Worm (Caenorhabditis elegans) whole organism, L3 larva: ENCODE measurements around the gene Y39A3CL.3.
A peak's percentile ranks its signal among the peaks of the same experiment; 100 is the strongest.

ENCODE experiments used
- R02D3.7 ChIP-seq: fragments of 150-350 bp; optimal IDR thresholded peaks from 2 replicates; lab custom pipeline; 2014; ENCODE audit warnings: missing biosample characterization, missing genetic modification characterization
- ZK546.5 ChIP-seq: sonication (generic microtip); optimal IDR thresholded peaks from 2 replicates; lab custom pipeline; 2017; ENCODE audit warnings: missing biosample characterization, missing genetic modification characterization
- aly-2 ChIP-seq: fragments of 150-350 bp; optimal IDR thresholded peaks from 2 replicates; lab custom pipeline; 2014; ENCODE audit warnings: missing biosample characterization, missing genetic modification characterization
- ama-1 ChIP-seq: fragments of 150-350 bp; optimal IDR thresholded peaks from 2 replicates; lab custom pipeline; 2018
- ceh-28 ChIP-seq: fragments of 150-350 bp; optimal IDR thresholded peaks from 2 replicates; lab custom pipeline; 2014; ENCODE audit warnings: missing biosample characterization, missing genetic modification reagents, missing genetic modification characterization
- ceh-82 ChIP-seq: fragments of 150-350 bp; optimal IDR thresholded peaks from 2 replicates; lab custom pipeline; 2014; ENCODE audit warnings: missing biosample characterization, missing genetic modification characterization
- ceh-9 ChIP-seq: sonication (generic microtip); optimal IDR thresholded peaks from 2 replicates; lab custom pipeline; 2018; ENCODE audit warnings: missing biosample characterization, missing genetic modification characterization
- daf-12 ChIP-seq: fragments of 150-350 bp; optimal IDR thresholded peaks from 2 replicates; lab custom pipeline; 2014; ENCODE audit warnings: missing biosample characterization, missing genetic modification reagents, missing genetic modification characterization
- elt-2 ChIP-seq: sonication (generic microtip); optimal IDR thresholded peaks from 2 replicates; lab custom pipeline; 2016; ENCODE audit warnings: missing genetic modification reagents, mild to moderate bottlenecking, missing genetic modification characterization, missing compliant biosample characterization
- elt-3 ChIP-seq, 3 experiments: fragments of 150-350 bp in 1 of 3; sonication (generic microtip) in 2 of 3; optimal IDR thresholded peaks; 2 replicates in 2 of 3; 4 replicates in 1 of 3; lab custom pipeline; 2014 to 2017; ENCODE audit warnings: missing biosample characterization in 3 of 3, missing genetic modification characterization in 3 of 3
- fkh-10 ChIP-seq: sonication (generic microtip); optimal IDR thresholded peaks from 2 replicates; lab custom pipeline; 2017; ENCODE audit warnings: missing biosample characterization, missing genetic modification reagents, missing genetic modification characterization
- fkh-2 ChIP-seq: fragments of 150-350 bp; optimal IDR thresholded peaks from 2 replicates; lab custom pipeline; 2014; ENCODE audit warnings: missing biosample characterization, missing genetic modification reagents, missing genetic modification characterization
- fos-1 ChIP-seq: fragments of 150-350 bp; optimal IDR thresholded peaks from 2 replicates; lab custom pipeline; 2014; ENCODE audit warnings: missing biosample characterization, missing genetic modification characterization
- hmg-11 ChIP-seq: sonication (generic microtip); optimal IDR thresholded peaks from 2 replicates; lab custom pipeline; 2016; ENCODE audit warnings: missing genetic modification characterization, missing compliant biosample characterization
- lin-15B ChIP-seq: fragments of 150-350 bp; optimal IDR thresholded peaks from 2 replicates; lab custom pipeline; 2014; ENCODE audit warnings: missing biosample characterization, missing genetic modification characterization
- lin-39 ChIP-seq: fragments of 150-350 bp; optimal IDR thresholded peaks from 2 replicates; lab custom pipeline; 2018; ENCODE audit warnings: missing biosample characterization, missing genetic modification reagents, missing genetic modification characterization
- lsy-12 ChIP-seq: sonication (generic microtip); optimal IDR thresholded peaks from 2 replicates; lab custom pipeline; 2016; ENCODE audit warnings: mild to moderate bottlenecking, missing genetic modification characterization, missing compliant biosample characterization
- mdl-1 ChIP-seq: fragments of 150-350 bp; optimal IDR thresholded peaks from 2 replicates; lab custom pipeline; 2014; ENCODE audit warnings: missing biosample characterization, missing genetic modification characterization
- nfya-1 ChIP-seq: sonication (generic microtip); optimal IDR thresholded peaks from 2 replicates; lab custom pipeline; 2017; ENCODE audit warnings: missing genetic modification characterization, mild to moderate bottlenecking, missing compliant biosample characterization, antibody characterized with exemption, moderate library complexity; ENCODE audit not compliant: insufficient read depth
- nhr-12 ChIP-seq: fragments of 150-350 bp; optimal IDR thresholded peaks from 2 replicates; lab custom pipeline; 2014; ENCODE audit warnings: missing biosample characterization, missing genetic modification characterization
- nhr-237 ChIP-seq: fragments of 150-350 bp; optimal IDR thresholded peaks from 2 replicates; lab custom pipeline; 2014; ENCODE audit warnings: missing biosample characterization, missing genetic modification characterization
- nhr-43 ChIP-seq: sonication (generic microtip); optimal IDR thresholded peaks from 2 replicates; lab custom pipeline; 2016; ENCODE audit warnings: mild to moderate bottlenecking, missing genetic modification characterization, missing compliant biosample characterization; ENCODE audit not compliant: poor library complexity, severe bottlenecking
- nhr-67 ChIP-seq: fragments of 150-350 bp; optimal IDR thresholded peaks from 2 replicates; lab custom pipeline; 2014; ENCODE audit warnings: missing biosample characterization, missing genetic modification characterization
- nhr-76 ChIP-seq: fragments of 150-350 bp; sonication (generic microtip); optimal IDR thresholded peaks from 5 replicates; lab custom pipeline; 2014; ENCODE audit warnings: missing biosample characterization, missing genetic modification characterization
- pha-4 ChIP-seq: fragments of 150-350 bp; optimal IDR thresholded peaks from 2 replicates; lab custom pipeline; 2014; ENCODE audit warnings: missing biosample characterization, missing genetic modification reagents, missing genetic modification characterization
- pqm-1 ChIP-seq: fragments of 150-350 bp; optimal IDR thresholded peaks from 2 replicates; lab custom pipeline; 2017; ENCODE audit warnings: missing biosample characterization, missing genetic modification characterization, inconsistent platforms
- skn-1 ChIP-seq: fragments of 150-350 bp; optimal IDR thresholded peaks from 2 replicates; lab custom pipeline; 2014; ENCODE audit warnings: missing biosample characterization, missing genetic modification characterization
- unc-62 ChIP-seq: fragments of 150-350 bp; sonication (generic microtip); optimal IDR thresholded peaks from 4 replicates; lab custom pipeline; 2014; ENCODE audit warnings: missing biosample characterization, missing genetic modification reagents, missing genetic modification characterization
- zag-1 ChIP-seq: fragments of 150-350 bp; optimal IDR thresholded peaks from 2 replicates; lab custom pipeline; 2014; ENCODE audit warnings: missing biosample characterization, missing genetic modification characterization
- ztf-11 ChIP-seq: fragments of 150-350 bp; optimal IDR thresholded peaks from 2 replicates; lab custom pipeline; 2014; ENCODE audit warnings: missing biosample characterization, missing genetic modification characterization
- ztf-4 ChIP-seq: fragments of 150-350 bp; optimal IDR thresholded peaks from 2 replicates; lab custom pipeline; 2014; ENCODE audit warnings: missing biosample characterization, missing genetic modification characterization

Gene Y39A3CL.3

DNA sequence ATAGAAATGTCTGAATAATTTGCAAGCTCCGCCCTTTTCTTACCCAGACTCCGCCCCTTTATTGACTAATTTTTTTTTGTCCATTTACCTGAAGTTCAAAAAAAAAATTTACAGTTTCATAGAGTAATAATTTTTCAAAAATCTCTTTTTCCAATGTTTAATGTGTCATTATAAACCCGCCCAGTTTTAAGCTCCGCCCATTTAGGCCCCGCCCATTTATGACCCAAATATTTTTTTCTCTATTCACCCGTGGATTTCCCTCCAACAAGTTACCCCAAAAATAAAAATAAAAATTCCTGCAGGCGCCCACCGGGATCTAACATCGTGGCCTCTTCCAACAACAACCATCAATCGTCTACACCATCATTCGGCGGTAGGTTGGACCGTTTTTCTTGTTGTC is 10.4 kb downstream of the Y39A3CL.3 start, which contains the start of gene rimb-1:
Gene rimb-1, plus strand, starts transcription at position 301 of the 400 bp plus-strand sequence.
- TF ChIP-seq aly-2 (tag; lab: Kevin White, UChicago): no peak
- TF ChIP-seq elt-2 (tag; lab: Kevin White, UChicago): no peak
- TF ChIP-seq pqm-1 (tag; lab: Kevin White, UChicago): no peak
- TF ChIP-seq nhr-67: no peak
- TF ChIP-seq nhr-43 (tag; lab: Kevin White, UChicago): no peak
- TF ChIP-seq nfya-1 (tag; lab: Kevin White, UChicago): no peak
- no peak for TF ChIP-seq fkh-10 (GFP tag; lab: Kevin White, UChicago)
- TF ChIP-seq R02D3.7 (tag; lab: Kevin White, UChicago): no peak
- TF ChIP-seq lin-39 (tag; lab: Kevin White, UChicago): no peak
- no peak for TF ChIP-seq mdl-1
- TF ChIP-seq elt-3 (tag; optimal IDR thresholded peaks at IDR 0.05; lab: Kevin White, UChicago): no peak
- no peak for TF ChIP-seq fkh-2 (tag; lab: Kevin White, UChicago)
- TF ChIP-seq ZK546.5: no peak
- TF ChIP-seq skn-1 (tag; lab: Kevin White, UChicago): no peak
- no peak for TF ChIP-seq ceh-9

DNA sequence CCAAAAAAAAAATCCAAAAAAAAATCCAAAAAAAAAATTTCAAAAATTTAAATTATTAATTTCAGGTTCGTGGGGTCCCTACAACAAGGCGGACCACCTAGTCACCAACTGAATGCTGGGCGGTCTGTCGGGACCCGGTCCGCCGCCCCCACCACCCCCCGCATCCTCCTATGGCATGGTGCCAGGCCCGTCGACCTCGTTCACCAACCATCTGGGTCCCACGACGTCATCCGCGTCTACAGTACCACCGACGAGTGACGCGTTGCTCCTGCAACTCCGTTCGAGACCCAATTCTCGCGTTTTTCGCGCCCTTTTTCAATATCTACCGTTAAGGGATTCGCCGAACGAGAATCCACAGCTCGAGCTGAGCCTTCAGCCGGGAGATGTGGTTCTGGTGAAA is 11.4 kb downstream of the Y39A3CL.3 start:
- no peak for TF ChIP-seq lin-39 (tag; lab: Kevin White, UChicago)
- TF ChIP-seq zag-1 (tag; lab: Kevin White, UChicago): no peak
- no peak for TF ChIP-seq skn-1 (tag; lab: Kevin White, UChicago)
- no peak for TF ChIP-seq lsy-12 (tag; lab: Kevin White, UChicago)
- no peak for TF ChIP-seq ztf-11 (tag; lab: Kevin White, UChicago)
- TF ChIP-seq ama-1 (lab: Kevin White, UChicago): no peak
- TF ChIP-seq ceh-82 (tag; lab: Kevin White, UChicago): no peak
- TF ChIP-seq nhr-12 (tag; lab: Kevin White, UChicago): no peak

DNA sequence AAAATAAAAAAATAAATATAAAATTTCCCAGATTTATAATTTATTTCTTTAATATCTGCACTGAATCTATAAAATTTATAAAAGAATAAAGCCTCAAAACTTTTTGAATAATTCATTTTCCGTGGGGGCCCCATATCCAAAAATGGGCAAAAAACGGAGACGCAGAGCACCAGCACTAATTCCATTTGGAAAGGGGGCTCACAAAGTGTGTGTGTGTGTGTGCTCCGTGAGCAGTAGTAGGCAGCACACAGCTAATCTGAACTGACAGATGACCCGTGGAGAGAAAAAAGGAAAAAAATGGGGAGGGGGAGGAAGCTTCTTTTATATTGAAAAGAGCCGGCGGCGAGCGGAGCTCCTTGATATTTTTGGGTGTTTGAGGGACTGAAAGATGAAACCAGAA is 14.3 kb downstream of the Y39A3CL.3 start:
- no peak for TF ChIP-seq nhr-76 (tag; lab: Kevin White, UChicago)
- TF ChIP-seq nfya-1 (tag; lab: Kevin White, UChicago): peak; percentile 17
- TF ChIP-seq lin-39 (tag; lab: Kevin White, UChicago): peak; percentile 21

ce11 chrIII:1793416-1793815 is 15.8 kb downstream of the Y39A3CL.3 start:
- TF ChIP-seq ceh-28 (tag; lab: Kevin White, UChicago) (peak; percentile 84), nhr-237 (tag; lab: Kevin White, UChicago) (no peak)
- TF ChIP-seq, all 47 proteins: peak for 1

DNA sequence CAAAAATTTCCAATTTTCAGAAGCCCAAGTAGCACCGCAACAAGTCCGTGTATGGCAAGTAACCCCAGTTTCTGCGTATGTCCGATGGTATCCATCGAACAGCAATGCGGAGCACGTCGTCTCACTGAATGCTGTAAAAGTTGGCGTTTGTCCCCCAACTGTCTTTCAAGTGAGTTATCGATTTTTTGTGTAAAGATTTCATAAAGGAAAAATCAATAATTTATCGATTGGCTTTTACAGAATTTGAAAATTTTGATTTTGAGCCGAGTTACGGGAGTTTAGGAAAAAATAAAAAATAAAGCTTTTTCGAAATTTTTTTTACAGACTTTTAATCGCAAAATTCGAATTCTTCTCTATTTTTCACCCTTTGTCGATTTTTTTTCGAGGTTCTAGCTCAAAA is 16.5 kb downstream of the Y39A3CL.3 start:
- no peak for TF ChIP-seq hmg-11 (tag; lab: Kevin White, UChicago)
- no peak for TF ChIP-seq daf-12
- peak; percentile 65 for TF ChIP-seq ceh-28 (tag; lab: Kevin White, UChicago)

- TF ChIP-seq nfya-1 (tag; lab: Kevin White, UChicago): no peak
- TF ChIP-seq elt-2 (tag; lab: Kevin White, UChicago): no peak
- no peak for TF ChIP-seq nhr-237 (tag; lab: Kevin White, UChicago)
- TF ChIP-seq nhr-67: no peak
- TF ChIP-seq pha-4: no peak
- TF ChIP-seq fos-1 (tag; lab: Kevin White, UChicago): no peak
- no peak for TF ChIP-seq unc-62 (GFP tag; lab: Kevin White, UChicago)
- TF ChIP-seq ZK546.5: no peak
- TF ChIP-seq fkh-10 (GFP tag; lab: Kevin White, UChicago): no peak
- TF ChIP-seq ztf-4: no peak
- no peak for TF ChIP-seq lin-15B (tag; lab: Kevin White, UChicago)
- TF ChIP-seq nhr-43 (tag; lab: Kevin White, UChicago): no peak
Observed at ce11 chrIII:1799407-1799806, 21.8 kb downstream of the Y39A3CL.3 start.
